Worm (Caenorhabditis elegans) whole organism, mixed stage, embryonic: ENCODE results near the gene aps-2.

ENCODE experiments used
- ceh-43 ChIP-seq: fragments of 200-800 bp; sonication (Bioruptor generic); optimal IDR thresholded peaks from 2 replicates; lab custom pipeline; 2018; ENCODE audit warnings: mild to moderate bottlenecking, missing genetic modification characterization, moderate library complexity, missing compliant biosample characterization
- elt-1 ChIP-seq: sonication (generic microtip); optimal IDR thresholded peaks from 2 replicates; lab custom pipeline; 2017; ENCODE audit warnings: missing genetic modification characterization, mild to moderate bottlenecking, missing compliant biosample characterization, antibody characterized with exemption, moderate library complexity, borderline replicate concordance; ENCODE audit not compliant: insufficient read depth
- elt-3 ChIP-seq: fragments of 150-350 bp; optimal IDR thresholded peaks from 2 replicates; lab custom pipeline; 2014; ENCODE audit warnings: missing biosample characterization, missing genetic modification characterization
- flh-1 ChIP-seq: fragments of 200-800 bp; sonication (Bioruptor generic); optimal IDR thresholded peaks from 2 replicates; lab custom pipeline; 2018; ENCODE audit warnings: mild to moderate bottlenecking, missing genetic modification characterization, moderate library complexity, missing compliant biosample characterization
- ham-2 ChIP-seq: fragments of 200-800 bp; sonication (Bioruptor generic); optimal IDR thresholded peaks from 2 replicates; lab custom pipeline; 2018; ENCODE audit warnings: mild to moderate bottlenecking, missing genetic modification characterization, missing compliant biosample characterization
- nhr-2 ChIP-seq: fragments of 150-350 bp; optimal IDR thresholded peaks from 2 replicates; lab custom pipeline; 2014; ENCODE audit warnings: missing biosample characterization, missing genetic modification characterization
- sptf-1 ChIP-seq: sonication (generic microtip); optimal IDR thresholded peaks from 2 replicates; lab custom pipeline; 2017; ENCODE audit warnings: mild to moderate bottlenecking, missing genetic modification characterization, moderate library complexity, missing compliant biosample characterization
- unc-39 ChIP-seq: fragments of 150-350 bp; optimal IDR thresholded peaks from 2 replicates; lab custom pipeline; 2014; ENCODE audit warnings: missing biosample characterization, missing genetic modification characterization

ce11 chrX:4493439-4494006 is 35.5 kb downstream of the aps-2 start:
- TF ChIP-seq elt-3 (tag; lab: Kevin White, UChicago) (no peak), ham-2 (GFP tag; lab: Kevin White, UChicago) (no peak), unc-39 (tag; lab: Kevin White, UChicago) (no peak), nhr-2 (tag; lab: Kevin White, UChicago) (no peak), ceh-43 (GFP tag; lab: Kevin White, UChicago) (no peak), flh-1 (GFP tag; lab: Kevin White, UChicago) (no peak), sptf-1 (tag; lab: Kevin White, UChicago) (no peak), elt-1 (tag; lab: Kevin White, UChicago) (no peak)
